Fruit fly (Drosophila melanogaster) Kc167 (cell line): Measurements from ENCODE around the gene sog.

Source experiments
- Myc ChIP-seq: fragments of >200 bp; optimal IDR thresholded peaks from 2 replicates; lab custom pipeline; 2017; ENCODE audit warnings: missing external identifiers
- Sin3A ChIP-seq: fragments of >200 bp; optimal IDR thresholded peaks from 2 replicates; lab custom pipeline; 2018; ENCODE audit warnings: missing external identifiers
- insv ChIP-seq: fragments of >200 bp; optimal IDR thresholded peaks from 3 replicates; lab custom pipeline; 2018; ENCODE audit warnings: missing external identifiers
- psq ChIP-seq: fragments of >200 bp; optimal IDR thresholded peaks from 2 replicates; lab custom pipeline; 2017; ENCODE audit warnings: missing external identifiers
- ttk ChIP-seq: sonication (Bioruptor generic); optimal IDR thresholded peaks from 2 replicates; lab custom pipeline; 2017; ENCODE audit warnings: missing external identifiers

dm6 chrX:15633313-15633727 is at the start of gene sog:
- no peak for TF ChIP-seq ttk
- no peak for TF ChIP-seq insv (lab: Kevin White, UChicago)
- no peak for TF ChIP-seq psq (lab: Kevin White, UChicago)
- no peak for TF ChIP-seq Sin3A
- TF ChIP-seq Myc (lab: Kevin White, UChicago), result no peak
